Worm (Caenorhabditis elegans) whole organism, L2 larva: Measurements from ENCODE around the gene cky-1.

Experiments used
- F13H6.1 ChIP-seq: sonication (generic microtip); optimal IDR thresholded peaks from 2 replicates; lab custom pipeline; 2016; ENCODE audit warnings: missing genetic modification characterization, missing compliant biosample characterization
- R02D3.7 ChIP-seq: fragments of 150-350 bp; optimal IDR thresholded peaks from 2 replicates; lab custom pipeline; 2014; ENCODE audit warnings: missing biosample characterization, missing genetic modification characterization
- Y55F3AM.14 ChIP-seq: fragments of 200-800 bp; sonication (Bioruptor generic); optimal IDR thresholded peaks from 2 replicates; lab custom pipeline; 2018; ENCODE audit warnings: mild to moderate bottlenecking, missing genetic modification characterization, missing compliant biosample characterization
- alr-1 ChIP-seq: fragments of 150-350 bp; optimal IDR thresholded peaks from 2 replicates; lab custom pipeline; 2014; ENCODE audit warnings: missing biosample characterization, missing genetic modification characterization
- ama-1 ChIP-seq: fragments of 150-350 bp; optimal IDR thresholded peaks from 2 replicates; lab custom pipeline; 2018; ENCODE audit warnings: inconsistent platforms
- ceh-16 ChIP-seq: fragments of 150-350 bp; optimal IDR thresholded peaks from 2 replicates; lab custom pipeline; 2014; ENCODE audit warnings: missing biosample characterization, missing genetic modification characterization
- crh-2 ChIP-seq: sonication (generic microtip); optimal IDR thresholded peaks from 2 replicates; lab custom pipeline; 2017; ENCODE audit warnings: missing biosample characterization, missing genetic modification characterization
- dmd-4 ChIP-seq: sonication (generic microtip); optimal IDR thresholded peaks from 2 replicates; lab custom pipeline; 2017; ENCODE audit warnings: missing biosample characterization, missing genetic modification characterization
- egl-27 ChIP-seq: sonication (generic microtip); optimal IDR thresholded peaks from 3 replicates; lab custom pipeline; 2017; ENCODE audit warnings: missing biosample characterization, missing genetic modification reagents, missing genetic modification characterization
- elt-1 ChIP-seq: fragments of 150-350 bp; optimal IDR thresholded peaks from 2 replicates; lab custom pipeline; 2014; ENCODE audit warnings: missing biosample characterization, missing genetic modification characterization
- elt-3 ChIP-seq: sonication (generic microtip); optimal IDR thresholded peaks from 2 replicates; lab custom pipeline; 2017; ENCODE audit warnings: missing biosample characterization, missing genetic modification characterization
- fos-1 ChIP-seq: fragments of 150-350 bp; optimal IDR thresholded peaks from 2 replicates; lab custom pipeline; 2014; ENCODE audit warnings: missing biosample characterization, missing genetic modification characterization
- gmeb-1 ChIP-seq: fragments of 150-350 bp; optimal IDR thresholded peaks from 2 replicates; lab custom pipeline; 2014; ENCODE audit warnings: missing biosample characterization, missing genetic modification characterization
- lin-11 ChIP-seq: fragments of 150-350 bp; sonication (generic microtip); optimal IDR thresholded peaks from 2 replicates; lab custom pipeline; 2014; ENCODE audit warnings: missing biosample characterization, missing genetic modification characterization, inconsistent platforms, mixed read lengths
- lin-13 ChIP-seq: fragments of 150-350 bp; optimal IDR thresholded peaks from 2 replicates; lab custom pipeline; 2014; ENCODE audit warnings: missing biosample characterization, missing genetic modification reagents, missing genetic modification characterization
- lin-39 ChIP-seq: fragments of 150-350 bp; optimal IDR thresholded peaks from 2 replicates; lab custom pipeline; 2014; ENCODE audit warnings: missing biosample characterization, missing genetic modification reagents, missing genetic modification characterization
- lsy-2 ChIP-seq, 2 experiments: fragments of 150-350 bp in 1 of 2; sonication (generic microtip) in 1 of 2; optimal IDR thresholded peaks; 2 replicates each; lab custom pipeline; 2014 to 2017; ENCODE audit warnings: missing biosample characterization in 2 of 2, missing genetic modification characterization in 2 of 2
- mbf-1 ChIP-seq: sonication (generic microtip); optimal IDR thresholded peaks from 2 replicates; lab custom pipeline; 2017; ENCODE audit warnings: missing biosample characterization, missing genetic modification characterization
- mdl-1 ChIP-seq, 2 experiments: fragments of 150-350 bp in 1 of 2; sonication (generic microtip) in 1 of 2; optimal IDR thresholded peaks; 2 replicates each; lab custom pipeline; 2017; ENCODE audit warnings: missing biosample characterization in 2 of 2, missing genetic modification characterization in 2 of 2
- nhr-129 ChIP-seq: fragments of 150-350 bp; optimal IDR thresholded peaks from 2 replicates; lab custom pipeline; 2014; ENCODE audit warnings: missing biosample characterization, missing genetic modification characterization
- nhr-21 ChIP-seq: fragments of 150-350 bp; optimal IDR thresholded peaks from 2 replicates; lab custom pipeline; 2014; ENCODE audit warnings: missing biosample characterization, missing genetic modification characterization
- nhr-23 ChIP-seq: fragments of 150-350 bp; optimal IDR thresholded peaks from 2 replicates; lab custom pipeline; 2014; ENCODE audit warnings: missing biosample characterization, missing genetic modification reagents, missing genetic modification characterization
- nhr-237 ChIP-seq: fragments of 150-350 bp; optimal IDR thresholded peaks from 2 replicates; lab custom pipeline; 2014; ENCODE audit warnings: missing biosample characterization, missing genetic modification characterization
- nhr-25 ChIP-seq: fragments of 150-350 bp; sonication (generic microtip); optimal IDR thresholded peaks from 3 replicates; lab custom pipeline; 2014; ENCODE audit warnings: missing biosample characterization, missing genetic modification characterization
- nhr-6 ChIP-seq: fragments of 150-350 bp; optimal IDR thresholded peaks from 2 replicates; lab custom pipeline; 2014; ENCODE audit warnings: missing biosample characterization, missing genetic modification characterization
- nhr-77 ChIP-seq: fragments of 150-350 bp; optimal IDR thresholded peaks from 2 replicates; lab custom pipeline; 2014; ENCODE audit warnings: missing biosample characterization, missing genetic modification characterization
- peb-1 ChIP-seq: fragments of 150-350 bp; optimal IDR thresholded peaks from 2 replicates; lab custom pipeline; 2014; ENCODE audit warnings: missing biosample characterization, missing genetic modification characterization
- skn-1 ChIP-seq: sonication (generic microtip); optimal IDR thresholded peaks from 2 replicates; lab custom pipeline; 2017; ENCODE audit warnings: missing biosample characterization, missing genetic modification characterization
- sma-3 ChIP-seq: sonication (generic microtip); optimal IDR thresholded peaks from 2 replicates; lab custom pipeline; 2016; ENCODE audit warnings: missing genetic modification reagents, missing genetic modification characterization, missing compliant biosample characterization
- sma-9 ChIP-seq, 2 experiments: fragments of 150-350 bp in 1 of 2; sonication (generic microtip) in 1 of 2; optimal IDR thresholded peaks; 2 replicates each; lab custom pipeline; 2014 to 2016; ENCODE audit warnings: missing genetic modification characterization in 2 of 2, mild to moderate bottlenecking in 1 of 2, missing biosample characterization in 1 of 2, missing compliant biosample characterization in 1 of 2, missing genetic modification reagents in 1 of 2, moderate library complexity in 1 of 2
- snpc-4 ChIP-seq: fragments of 150-350 bp; optimal IDR thresholded peaks from 2 replicates; lab custom pipeline; 2014; ENCODE audit warnings: missing biosample characterization, missing genetic modification characterization
- unc-39 ChIP-seq: fragments of 150-350 bp; optimal IDR thresholded peaks from 2 replicates; lab custom pipeline; 2014; ENCODE audit warnings: missing biosample characterization, missing genetic modification characterization
- unc-55 ChIP-seq: fragments of 150-350 bp; sonication (generic microtip); optimal IDR thresholded peaks from 3 replicates; lab custom pipeline; 2014; ENCODE audit warnings: missing biosample characterization, missing genetic modification reagents, missing genetic modification characterization
- zag-1 ChIP-seq: fragments of 150-350 bp; optimal IDR thresholded peaks from 2 replicates; lab custom pipeline; 2014; ENCODE audit warnings: missing biosample characterization, missing genetic modification characterization
- ztf-1 ChIP-seq: fragments of 200-800 bp; sonication (Bioruptor generic); conservative IDR thresholded peaks from 2 replicates; pipeline ENCODE4 v1.3.6; 2022; ENCODE audit warnings: missing genetic modification characterization, missing compliant biosample characterization
- ztf-4 ChIP-seq: fragments of 150-350 bp; optimal IDR thresholded peaks from 2 replicates; lab custom pipeline; 2014; ENCODE audit warnings: missing biosample characterization, missing genetic modification characterization

The cky-1 gene

DNA sequence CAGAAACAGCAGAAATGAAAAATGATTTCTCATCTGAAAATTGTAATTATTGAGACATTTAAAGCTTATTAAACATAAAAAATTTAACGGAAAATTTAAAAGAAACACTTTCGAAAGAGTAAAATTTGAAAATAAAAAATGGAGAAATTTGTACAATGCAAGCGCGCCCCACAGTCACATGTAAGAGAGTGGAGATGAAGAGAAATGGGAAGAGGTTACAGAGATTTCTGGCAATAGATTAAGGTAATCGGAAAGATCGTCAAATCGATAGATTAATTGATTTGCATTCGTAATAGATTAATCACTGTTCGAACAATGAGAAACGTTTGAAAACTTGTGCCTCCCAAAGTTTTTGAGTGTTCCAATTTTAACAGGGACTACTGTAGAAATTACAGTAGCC is 10.9 kb downstream of the cky-1 start, which contains the start of gene C15C8.4:
Gene C15C8.4 (minus strand): TSS at position 33 of the 400 bp plus-strand sequence.
- TF ChIP-seq ceh-16 (tag; lab: Kevin White, UChicago) (no peak), ztf-1 (GFP tag; lab: Robert Waterston, UW) (no peak), mdl-1 (tag; optimal IDR thresholded peaks at IDR 0.05; lab: Kevin White, UChicago) (no peak), sma-3 (GFP tag; lab: Kevin White, UChicago) (no peak), nhr-129 (no peak), egl-27 (tag; lab: Kevin White, UChicago) (no peak), elt-1 (tag; lab: Kevin White, UChicago) (no peak), F13H6.1 (tag; lab: Kevin White, UChicago) (no peak), snpc-4 (no peak), zag-1 (tag; lab: Kevin White, UChicago) (no peak), skn-1 (tag; lab: Kevin White, UChicago) (no peak)

DNA sequence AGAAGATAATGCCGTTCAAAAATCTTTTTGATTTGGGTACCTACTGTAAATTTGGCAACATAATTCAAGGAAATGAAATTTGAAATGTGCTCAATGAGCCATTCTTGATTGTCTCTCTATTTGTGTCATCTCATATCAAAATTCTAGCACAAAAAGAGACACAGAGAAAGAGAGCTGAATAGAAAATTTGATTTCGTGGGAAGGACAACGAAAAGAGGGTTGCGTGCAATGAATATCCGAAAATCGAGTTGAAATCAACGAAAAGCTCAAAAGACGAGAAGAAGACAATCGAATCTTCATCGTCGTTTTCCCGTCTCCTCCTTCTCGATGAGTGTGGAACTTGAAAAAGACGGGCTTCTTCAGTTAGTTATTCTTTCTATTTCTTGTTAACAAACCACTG is 11.4 kb downstream of the cky-1 start, which contains the start of gene C15C8.5:
Gene C15C8.5 (plus strand): TSS at position 152 of the 400 bp plus-strand sequence.
- TF ChIP-seq nhr-21: no peak
- no peak for TF ChIP-seq lsy-2 (tag; optimal IDR thresholded peaks at IDR 0.05; lab: Kevin White, UChicago)
- TF ChIP-seq dmd-4: no peak
- no peak for TF ChIP-seq sma-3 (GFP tag; lab: Kevin White, UChicago)
- TF ChIP-seq Y55F3AM.14 (GFP tag; lab: Kevin White, UChicago): no peak
- no peak for TF ChIP-seq R02D3.7 (tag; lab: Kevin White, UChicago)
- TF ChIP-seq elt-3 (tag; lab: Kevin White, UChicago): no peak
- TF ChIP-seq snpc-4: no peak
- TF ChIP-seq nhr-77 (tag; lab: Kevin White, UChicago): no peak
- no peak for TF ChIP-seq peb-1
- TF ChIP-seq lin-39: no peak
- no peak for TF ChIP-seq mbf-1 (tag; lab: Kevin White, UChicago)
- TF ChIP-seq elt-1 (tag; lab: Kevin White, UChicago): no peak
- TF ChIP-seq sma-9 (GFP tag; optimal IDR thresholded peaks at IDR 0.05; lab: Kevin White, UChicago): no peak
- no peak for TF ChIP-seq sma-9 (tag; optimal IDR thresholded peaks at IDR 0.05; lab: Kevin White, UChicago)
- TF ChIP-seq gmeb-1 (tag; lab: Kevin White, UChicago): no peak
- no peak for TF ChIP-seq ztf-1 (GFP tag; lab: Robert Waterston, UW)

DNA sequence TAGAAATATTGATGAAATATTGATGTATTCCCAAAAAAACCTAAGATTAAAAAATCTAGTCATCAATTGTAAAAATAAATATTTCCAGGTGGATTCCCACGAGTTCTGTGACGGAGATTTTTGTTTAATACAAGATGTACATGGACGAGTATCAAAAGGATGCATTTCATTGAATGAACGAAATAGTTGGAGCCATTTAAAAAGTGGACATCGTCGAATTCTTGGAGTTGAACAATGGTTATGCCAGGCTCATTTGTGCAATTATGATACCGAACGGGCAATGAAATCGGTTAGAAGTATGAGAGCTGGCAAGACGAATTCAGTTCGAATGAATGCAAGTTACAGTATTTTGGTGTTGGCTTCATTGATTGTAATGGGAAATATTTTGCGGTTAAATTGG is 13.1 kb downstream of the cky-1 start:
- TF ChIP-seq nhr-25 (tag; lab: Kevin White, UChicago): no peak
- TF ChIP-seq crh-2 (tag; lab: Kevin White, UChicago): no peak
- TF ChIP-seq unc-39 (tag; lab: Kevin White, UChicago): no peak
- TF ChIP-seq unc-55 (GFP tag; lab: Kevin White, UChicago): no peak
- TF ChIP-seq dmd-4: no peak
- TF ChIP-seq lin-13 (GFP tag; lab: Kevin White, UChicago): no peak
- TF ChIP-seq elt-3 (tag; lab: Kevin White, UChicago): no peak
- no peak for TF ChIP-seq ztf-4
- TF ChIP-seq nhr-23 (tag; lab: Kevin White, UChicago): no peak
- no peak for TF ChIP-seq nhr-6 (tag; lab: Kevin White, UChicago)
- TF ChIP-seq lin-39: no peak
- no peak for TF ChIP-seq elt-1 (tag; lab: Kevin White, UChicago)
- no peak for TF ChIP-seq nhr-77 (tag; lab: Kevin White, UChicago)
- TF ChIP-seq nhr-21: no peak
- TF ChIP-seq ztf-1 (GFP tag; lab: Robert Waterston, UW): no peak
- no peak for TF ChIP-seq nhr-237 (tag; lab: Kevin White, UChicago)
- no peak for TF ChIP-seq fos-1 (tag; lab: Kevin White, UChicago)

DNA sequence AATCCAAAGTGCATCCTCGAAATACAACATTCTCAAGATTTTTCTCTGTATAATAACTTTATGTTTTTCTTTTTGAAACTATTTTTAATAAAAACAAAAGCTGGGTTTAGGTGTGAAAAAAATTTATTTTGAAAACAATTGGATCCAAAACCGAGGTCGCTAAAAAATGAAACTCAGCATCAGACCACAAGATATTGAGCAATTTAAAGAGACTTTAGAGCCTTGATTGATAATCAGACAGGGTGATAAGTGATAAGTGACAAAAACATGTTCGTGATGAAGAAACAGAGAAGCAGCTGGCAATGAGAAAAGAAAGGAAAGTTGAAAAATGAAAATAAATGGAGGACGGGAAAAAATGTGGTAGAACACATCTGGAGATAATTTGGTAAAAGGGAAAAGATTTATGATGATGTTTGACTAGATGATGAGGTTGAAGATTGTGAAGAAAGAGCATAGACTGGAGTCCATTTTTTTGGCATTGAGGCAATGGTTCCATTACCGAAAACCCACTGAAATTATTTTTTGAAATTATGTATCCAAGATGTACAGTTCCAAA is 15.1 kb downstream of the cky-1 start, which contains the start of gene C15C8.6:
Gene C15C8.6 (minus strand): TSS at position 51 of the 556 bp plus-strand sequence.
- no peak for TF ChIP-seq alr-1 (tag; lab: Kevin White, UChicago)
- no peak for TF ChIP-seq ama-1 (lab: Kevin White, UChicago)
- no peak for TF ChIP-seq unc-39 (tag; lab: Kevin White, UChicago)
- no peak for TF ChIP-seq egl-27 (tag; lab: Kevin White, UChicago)
- TF ChIP-seq lin-11 (tag; lab: Kevin White, UChicago): no peak
